Worm (Caenorhabditis elegans) whole organism, early embryonic: ENCODE data around the gene R07E5.4.

Experiments used
- F13C5.2 ChIP-seq: sonication (generic microtip); optimal IDR thresholded peaks from 2 replicates; lab custom pipeline; 2017; ENCODE audit warnings: mild to moderate bottlenecking, missing genetic modification characterization, inconsistent platforms, missing compliant biosample characterization
- aly-1 ChIP-seq: sonication (generic microtip); optimal IDR thresholded peaks from 2 replicates; lab custom pipeline; 2016; ENCODE audit warnings: missing genetic modification characterization, missing compliant biosample characterization
- ama-1 ChIP-seq: fragments of 150-350 bp; optimal IDR thresholded peaks from 2 replicates; lab custom pipeline; 2014
- ceh-36 ChIP-seq: sonication (generic microtip); optimal IDR thresholded peaks from 2 replicates; lab custom pipeline; 2016; ENCODE audit warnings: missing genetic modification characterization, inconsistent platforms, missing compliant biosample characterization
- ets-7 ChIP-seq: sonication (generic microtip); optimal IDR thresholded peaks from 2 replicates; lab custom pipeline; 2016; ENCODE audit warnings: missing genotype, missing genetic modification characterization, missing compliant biosample characterization
- flt-1 ChIP-seq: fragments of 200-800 bp; sonication (Bioruptor generic); IDR thresholded peaks from 2 replicates; pipeline ENCODE4 v1.3.6; 2022; ENCODE audit warnings: missing genetic modification characterization, missing compliant biosample characterization
- hnd-1 ChIP-seq: sonication (generic microtip); optimal IDR thresholded peaks from 2 replicates; lab custom pipeline; 2016; ENCODE audit warnings: missing genetic modification characterization, missing compliant biosample characterization
- tbx-11 ChIP-seq: fragments of 200-800 bp; sonication (Bioruptor generic); IDR thresholded peaks from 2 replicates; pipeline ENCODE4 v1.3.6; 2022; ENCODE audit warnings: missing genetic modification characterization, missing compliant biosample characterization

DNA sequence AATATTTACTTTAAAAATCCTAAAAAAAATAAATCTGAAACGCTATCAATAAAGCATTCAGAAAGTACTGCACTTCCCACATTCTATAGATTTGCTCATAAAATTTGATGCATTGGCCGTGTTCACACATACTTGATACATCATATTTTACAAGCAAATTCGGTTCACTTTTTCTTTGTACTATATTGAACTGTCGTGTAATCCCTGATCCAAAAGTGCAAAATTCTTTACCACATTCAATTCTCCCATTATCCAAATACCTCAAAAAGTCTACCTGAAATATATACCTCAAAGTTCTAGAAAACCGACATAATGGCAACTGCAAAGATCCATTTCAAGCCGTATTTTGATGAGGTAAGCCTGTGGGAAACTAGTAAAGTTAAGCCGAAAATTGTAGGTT is 47.2 kb downstream of the R07E5.4 start, which contains the start of gene nex-3:
- TF ChIP-seq tbx-11 (GFP tag; lab: Robert Waterston, UW), result no peak
- no peak for TF ChIP-seq hnd-1
- TF ChIP-seq aly-1 (tag; lab: Kevin White, UChicago), result no peak
- no peak for TF ChIP-seq ama-1
- TF ChIP-seq F13C5.2 (tag; lab: Kevin White, UChicago), result no peak
- TF ChIP-seq flt-1, result no peak
- no peak for TF ChIP-seq ceh-36
- no peak for TF ChIP-seq ets-7 (tag; lab: Kevin White, UChicago)
